Worm (Caenorhabditis elegans) whole organism, midembryonic: ENCODE results near the gene lgc-15.
A peak's percentile ranks its signal among the peaks of the same experiment; 100 is the strongest.

ENCODE experiments used
- T22C8.4 ChIP-seq: fragments of 200-800 bp; sonication (Bioruptor generic); IDR thresholded peaks from 2 replicates; pipeline ENCODE4 v1.3.6; 2022; ENCODE audit warnings: missing genetic modification characterization, missing compliant biosample characterization
- cog-1 ChIP-seq: sonication (generic microtip); optimal IDR thresholded peaks from 2 replicates; lab custom pipeline; 2016; ENCODE audit warnings: missing genetic modification characterization, missing compliant biosample characterization
- flt-1 ChIP-seq: fragments of 200-800 bp; sonication (Bioruptor generic); IDR thresholded peaks from 2 replicates; pipeline ENCODE4 v1.3.6; 2022; ENCODE audit warnings: missing genetic modification characterization, missing compliant biosample characterization
- klf-2 ChIP-seq: fragments of 200-800 bp; sonication (Bioruptor generic); conservative IDR thresholded peaks from 2 replicates; pipeline ENCODE4 v1.3.6; 2022; ENCODE audit warnings: missing genetic modification reagents, missing genetic modification characterization, missing compliant biosample characterization
- med-1 ChIP-seq: sonication (generic microtip); optimal IDR thresholded peaks from 2 replicates; lab custom pipeline; 2017; ENCODE audit warnings: missing genetic modification characterization, mild to moderate bottlenecking, missing compliant biosample characterization, antibody characterized with exemption, missing genetic modification reagents; ENCODE audit not compliant: insufficient read depth
- ref-1 ChIP-seq: fragments of 200-800 bp; sonication (Bioruptor generic); conservative IDR thresholded peaks from 2 replicates; pipeline ENCODE4 v1.3.6; 2022; ENCODE audit warnings: missing genetic modification reagents, missing genetic modification characterization, missing compliant biosample characterization
- tab-1 ChIP-seq: fragments of 200-800 bp; sonication (Bioruptor generic); IDR thresholded peaks from 2 replicates; pipeline ENCODE4 v1.3.6; 2022; ENCODE audit warnings: missing genetic modification characterization, missing compliant biosample characterization
- ztf-23 ChIP-seq: fragments of 200-800 bp; sonication (Bioruptor generic); IDR thresholded peaks from 2 replicates; pipeline ENCODE4 v1.3.6; 2022; ENCODE audit warnings: missing genetic modification reagents, missing genetic modification characterization, missing compliant biosample characterization
- ztf-29 ChIP-seq: fragments of 200-800 bp; sonication (Bioruptor generic); IDR thresholded peaks from 2 replicates; pipeline ENCODE4 v1.3.6; 2022; ENCODE audit warnings: missing genetic modification reagents, missing genetic modification characterization, missing compliant biosample characterization

Gene lgc-15

DNA sequence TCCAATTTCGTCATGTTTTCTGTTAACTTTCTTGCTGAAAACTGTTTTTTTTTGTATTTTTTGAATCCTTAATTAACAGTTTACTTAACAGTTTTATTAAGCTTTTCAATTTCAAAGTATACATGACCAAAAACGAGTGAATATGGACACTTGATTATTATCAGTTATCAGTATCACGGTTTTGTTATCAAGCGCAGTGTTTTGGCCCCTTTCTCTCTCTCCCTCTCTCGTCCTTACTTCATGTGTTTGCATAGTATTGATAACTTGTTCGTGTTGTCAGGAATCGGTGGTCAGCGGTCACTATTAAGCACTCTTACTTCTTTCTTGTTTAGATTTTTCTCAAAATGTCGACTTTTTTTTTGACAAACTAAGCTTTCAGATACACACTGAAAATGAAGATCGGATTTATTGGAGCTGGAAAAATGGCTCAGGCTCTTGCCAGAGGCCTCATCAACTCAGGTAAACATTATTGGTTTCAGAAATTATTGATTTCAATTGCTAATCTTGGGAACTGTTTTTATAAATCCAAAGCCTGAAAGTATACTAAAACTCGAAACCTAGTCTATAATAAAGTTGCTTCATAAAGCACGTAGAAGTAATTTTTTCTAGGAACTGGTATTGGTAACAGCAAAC lies 32.4 kb downstream of the lgc-15 start, which contains the start of gene pycr-1:
Gene pycr-1, plus strand, starts transcription at position 380 of the 633 bp plus-strand sequence.
- TF ChIP-seq ztf-29 (GFP tag; lab: Robert Waterston, UW) = no peak
- TF ChIP-seq ztf-23 (GFP tag; lab: Robert Waterston, UW) = no peak
- no peak for TF ChIP-seq cog-1
- TF ChIP-seq T22C8.4 (GFP tag; lab: Robert Waterston, UW) = no peak
- no peak for TF ChIP-seq tab-1
- no peak for TF ChIP-seq flt-1 (GFP tag; lab: Robert Waterston, UW)
- no peak for TF ChIP-seq med-1 (GFP tag; lab: Kevin White, UChicago)
- no peak for TF ChIP-seq klf-2 (GFP tag; lab: Robert Waterston, UW)
- TF ChIP-seq ref-1 (GFP tag; lab: Robert Waterston, UW) = no peak

DNA sequence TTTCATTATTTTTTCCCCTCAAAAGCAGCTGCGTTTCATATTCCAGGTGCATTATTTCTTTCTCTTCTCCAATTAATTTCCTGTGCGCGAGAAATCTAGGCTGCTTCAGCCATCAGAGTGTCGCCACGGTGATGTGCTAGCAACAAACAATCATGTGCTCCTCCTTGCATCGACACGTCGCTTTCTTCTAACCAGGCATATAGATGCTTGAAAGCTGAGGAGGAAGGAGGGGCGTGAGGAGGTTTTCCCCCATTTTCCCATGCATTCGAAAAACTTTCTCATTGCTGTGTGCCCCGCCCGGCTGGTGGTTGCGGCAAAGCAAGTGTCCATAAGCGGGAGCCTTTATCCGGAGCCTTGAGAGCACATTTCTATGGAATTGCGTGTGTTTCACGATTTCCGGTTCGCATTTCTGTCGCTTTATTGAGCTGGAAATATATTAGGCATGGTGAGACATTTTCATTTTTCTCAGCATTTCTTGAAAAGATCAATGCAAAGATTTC lies 35.6 kb downstream of the lgc-15 start, which contains the start of gene znf-474:
Gene znf-474, plus strand, starts transcription at position 287 of the 500 bp plus-strand sequence.
- TF ChIP-seq cog-1 (no peak), med-1 (GFP tag; lab: Kevin White, UChicago) (no peak), tab-1 (no peak)

DNA sequence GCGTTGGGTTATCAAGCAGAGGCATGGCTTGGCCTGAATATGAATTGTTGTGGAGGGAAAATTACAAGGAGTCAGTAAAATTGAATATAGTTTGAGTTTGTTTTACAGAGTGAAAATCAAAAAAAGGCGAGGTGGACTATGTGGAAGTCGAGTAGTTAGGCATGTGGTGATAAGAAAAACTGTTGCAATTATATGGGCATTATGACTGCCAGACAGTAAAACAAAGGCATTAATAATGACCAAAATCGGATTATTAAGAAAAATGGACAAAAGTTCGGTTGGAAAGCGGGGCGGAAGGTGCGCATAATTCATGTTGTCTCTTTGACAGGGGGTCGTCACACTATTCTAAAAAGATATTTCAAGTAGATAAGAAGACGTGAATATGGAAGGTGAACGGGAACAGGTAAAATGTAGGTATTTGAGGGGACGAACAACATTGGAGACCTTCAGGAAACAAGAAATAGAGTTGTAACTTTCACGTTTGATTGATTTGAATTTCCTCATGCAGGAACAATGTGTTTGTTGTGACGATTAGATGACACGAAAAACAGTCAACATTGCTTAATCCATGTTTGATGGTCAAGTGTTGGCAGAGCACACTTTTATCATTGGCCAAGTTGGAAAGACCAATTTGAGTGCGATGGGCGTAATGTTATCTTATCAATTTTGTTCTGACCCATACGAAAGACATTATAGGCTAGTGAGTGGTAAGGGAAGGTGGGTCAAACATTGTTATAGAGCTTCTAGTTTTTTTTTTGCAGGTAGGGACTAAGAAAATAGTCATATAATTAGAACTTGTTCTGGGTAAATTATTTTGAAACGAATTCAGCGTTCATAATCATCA lies 40.2 kb downstream of the lgc-15 start, which contains the start of gene mfsd-11:
Gene mfsd-11, minus strand, starts transcription at position 51 of the 844 bp plus-strand sequence.
- TF ChIP-seq T22C8.4 (GFP tag; lab: Robert Waterston, UW) = no peak
- no peak for TF ChIP-seq cog-1
- no peak for TF ChIP-seq klf-2 (GFP tag; lab: Robert Waterston, UW)
- no peak for TF ChIP-seq med-1 (GFP tag; lab: Kevin White, UChicago)
- TF ChIP-seq tab-1 = no peak

DNA sequence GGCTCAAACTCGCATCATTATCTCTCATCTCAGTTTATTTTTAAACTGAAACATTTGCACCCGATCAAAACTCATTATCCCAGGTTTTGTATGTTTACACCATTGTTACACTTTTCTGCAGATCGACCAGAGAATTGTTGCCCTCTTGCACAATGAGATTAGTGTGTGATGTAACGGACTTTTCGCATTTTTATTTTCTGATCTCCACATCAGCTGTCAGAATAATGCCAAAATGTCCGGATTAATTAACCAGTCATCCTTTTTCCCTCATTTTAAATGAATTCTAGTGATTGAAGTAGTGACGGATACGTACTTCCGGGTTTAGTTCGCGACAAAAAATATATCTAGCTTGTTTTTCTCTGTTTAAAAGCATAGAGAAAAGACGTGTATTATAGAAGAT lies 44.5 kb downstream of the lgc-15 start:
- no peak for TF ChIP-seq ref-1 (GFP tag; lab: Robert Waterston, UW)
- peak; percentile 0 for TF ChIP-seq cog-1

DNA sequence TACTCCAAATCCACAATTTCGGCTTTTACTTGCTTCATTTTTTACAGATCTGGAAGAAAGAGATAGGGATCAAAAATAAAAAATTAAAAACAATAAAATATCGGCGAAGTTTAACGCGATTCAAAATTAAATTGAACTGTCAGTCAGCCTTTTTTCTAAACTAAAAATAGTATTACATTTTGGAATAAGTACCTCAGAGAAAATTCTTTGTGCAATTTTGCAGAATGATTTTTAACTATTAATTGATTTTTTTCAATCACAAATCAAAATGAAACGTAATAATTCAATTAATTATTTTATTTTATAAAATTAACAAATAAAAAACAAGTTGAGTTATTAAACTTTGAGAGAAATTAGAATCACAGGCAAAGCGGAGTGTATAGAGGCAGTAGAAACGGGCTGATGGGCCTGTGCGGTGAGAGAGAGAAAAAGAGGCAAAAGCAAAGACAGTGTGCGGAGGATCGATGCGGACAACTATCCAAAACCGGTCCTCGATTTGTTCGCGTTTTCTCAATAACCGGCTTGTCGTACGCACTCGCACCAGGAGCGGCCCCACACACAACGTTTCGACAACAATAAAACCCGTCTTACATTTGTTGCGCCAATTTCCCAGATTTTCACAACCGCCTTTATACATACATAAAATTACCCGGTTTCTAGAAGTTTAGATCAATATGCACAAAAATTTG lies 46.0 kb downstream of the lgc-15 start, which contains the start of gene F57G12.2:
Gene F57G12.2, minus strand, starts transcription at position 51 of the 689 bp plus-strand sequence.
- TF ChIP-seq tab-1 (no peak), ref-1 (GFP tag; lab: Robert Waterston, UW) (no peak), ztf-23 (GFP tag; lab: Robert Waterston, UW) (no peak), flt-1 (GFP tag; lab: Robert Waterston, UW) (no peak), med-1 (GFP tag; lab: Kevin White, UChicago) (no peak), cog-1 (no peak), ztf-29 (GFP tag; lab: Robert Waterston, UW) (no peak), klf-2 (GFP tag; lab: Robert Waterston, UW) (no peak), T22C8.4 (GFP tag; lab: Robert Waterston, UW) (no peak)

DNA sequence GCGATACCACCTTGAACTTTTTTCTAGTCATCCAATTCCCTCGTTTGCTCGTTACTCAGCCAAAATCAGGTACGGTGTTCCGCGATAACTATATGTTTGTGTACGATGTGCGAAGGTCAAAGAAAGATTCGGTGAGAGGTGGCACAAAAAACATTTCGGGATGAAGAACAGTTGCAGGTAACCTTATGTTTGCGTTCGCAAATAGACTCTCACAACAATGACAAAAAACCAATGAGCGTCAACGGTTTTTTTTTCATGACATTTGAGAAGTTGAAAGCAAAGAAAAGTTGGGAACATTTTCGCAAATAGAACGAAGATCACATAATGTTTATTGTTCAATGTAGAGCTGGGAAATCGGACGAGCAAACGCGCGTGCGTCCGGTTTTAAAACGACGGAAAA lies 48.5 kb downstream of the lgc-15 start:
- TF ChIP-seq med-1 (GFP tag; lab: Kevin White, UChicago) (no peak), ztf-29 (GFP tag; lab: Robert Waterston, UW) (no peak), klf-2 (GFP tag; lab: Robert Waterston, UW) (no peak), tab-1 (no peak), ztf-23 (GFP tag; lab: Robert Waterston, UW) (no peak), ref-1 (GFP tag; lab: Robert Waterston, UW) (no peak), flt-1 (GFP tag; lab: Robert Waterston, UW) (no peak), T22C8.4 (GFP tag; lab: Robert Waterston, UW) (no peak), cog-1 (no peak)

DNA sequence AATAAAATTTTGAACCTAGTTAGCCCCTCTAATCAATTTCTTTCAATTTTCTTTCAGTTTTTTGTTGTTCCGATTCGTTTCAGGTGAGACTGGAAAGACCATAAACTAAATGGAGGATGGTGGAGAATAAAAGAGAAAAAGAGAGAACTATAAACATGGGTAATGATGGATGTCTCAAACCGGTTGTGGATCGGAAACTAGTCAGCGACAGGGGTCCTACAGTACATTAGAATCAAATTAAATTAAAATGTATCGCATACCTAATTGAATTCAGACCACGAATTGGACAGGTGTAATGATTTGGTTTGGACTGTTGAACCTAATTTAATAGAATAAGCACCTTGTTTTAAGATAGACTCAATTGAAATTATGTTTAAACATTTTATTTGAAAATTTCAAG lies 49.9 kb downstream of the lgc-15 start:
- TF ChIP-seq klf-2 (GFP tag; lab: Robert Waterston, UW) (no peak), cog-1 (no peak), med-1 (GFP tag; lab: Kevin White, UChicago) (no peak), tab-1 (no peak), T22C8.4 (GFP tag; lab: Robert Waterston, UW) (no peak), ref-1 (GFP tag; lab: Robert Waterston, UW) (no peak), flt-1 (GFP tag; lab: Robert Waterston, UW) (no peak), ztf-29 (GFP tag; lab: Robert Waterston, UW) (no peak), ztf-23 (GFP tag; lab: Robert Waterston, UW) (no peak)

DNA sequence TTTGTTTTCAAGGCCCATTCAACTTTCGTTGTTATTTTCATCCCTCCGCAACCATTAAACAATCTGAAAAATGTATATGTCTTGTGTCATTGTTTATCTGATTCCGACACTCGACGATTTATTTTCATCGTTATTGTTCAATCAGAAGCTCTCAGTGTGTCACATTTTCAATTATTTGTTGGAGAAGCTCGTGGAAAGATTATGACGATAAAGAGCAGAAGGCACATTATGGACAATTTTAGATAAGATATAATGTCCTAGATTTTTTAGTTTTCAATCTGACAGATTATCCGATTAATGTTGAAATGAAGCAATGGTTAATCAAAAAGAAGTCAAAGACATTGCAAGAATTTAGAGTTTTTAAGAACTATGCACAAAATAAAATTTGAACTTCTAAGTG lies 50.8 kb downstream of the lgc-15 start:
- TF ChIP-seq cog-1 (no peak), ref-1 (GFP tag; lab: Robert Waterston, UW) (no peak), flt-1 (GFP tag; lab: Robert Waterston, UW) (no peak), T22C8.4 (GFP tag; lab: Robert Waterston, UW) (no peak), med-1 (GFP tag; lab: Kevin White, UChicago) (no peak), tab-1 (no peak), ztf-23 (GFP tag; lab: Robert Waterston, UW) (no peak), ztf-29 (GFP tag; lab: Robert Waterston, UW) (no peak), klf-2 (GFP tag; lab: Robert Waterston, UW) (no peak)
